Fruit fly (Drosophila melanogaster) S2 (cell line): ENCODE results near the gene FASN1.

Experiments
- CG8478 ChIP-seq: fragments of >200 bp; optimal IDR thresholded peaks from 2 replicates; lab custom pipeline; 2018
- CTCF ChIP-seq, 2 experiments: fragments of >200 bp; optimal IDR thresholded peaks; 2 replicates each; lab custom pipeline; 2018

dm6 chr2L:3012780-3013179, 43.6 kb upstream of the FASN1 start:
- no peak for TF ChIP-seq CG8478 (lab: Kevin White, UChicago)
- TF ChIP-seq CTCF (optimal IDR thresholded peaks at IDR 0.05; lab: Kevin White, UChicago) = no peak
